Worm (Caenorhabditis elegans) whole organism, midembryonic: Measurements from ENCODE around the gene jac-1.

Source experiments
- T22C8.4 ChIP-seq: fragments of 200-800 bp; sonication (Bioruptor generic); IDR thresholded peaks from 2 replicates; pipeline ENCODE4 v1.3.6; 2022; ENCODE audit warnings: missing genetic modification characterization, missing compliant biosample characterization
- flt-1 ChIP-seq: fragments of 200-800 bp; sonication (Bioruptor generic); IDR thresholded peaks from 2 replicates; pipeline ENCODE4 v1.3.6; 2022; ENCODE audit warnings: missing genetic modification characterization, missing compliant biosample characterization
- med-1 ChIP-seq: sonication (generic microtip); optimal IDR thresholded peaks from 2 replicates; lab custom pipeline; 2017; ENCODE audit warnings: missing genetic modification characterization, mild to moderate bottlenecking, missing compliant biosample characterization, antibody characterized with exemption, missing genetic modification reagents; ENCODE audit not compliant: insufficient read depth
- ref-1 ChIP-seq: fragments of 200-800 bp; sonication (Bioruptor generic); conservative IDR thresholded peaks from 2 replicates; pipeline ENCODE4 v1.3.6; 2022; ENCODE audit warnings: missing genetic modification reagents, missing genetic modification characterization, missing compliant biosample characterization
- ztf-23 ChIP-seq: fragments of 200-800 bp; sonication (Bioruptor generic); IDR thresholded peaks from 2 replicates; pipeline ENCODE4 v1.3.6; 2022; ENCODE audit warnings: missing genetic modification reagents, missing genetic modification characterization, missing compliant biosample characterization
- ztf-29 ChIP-seq: fragments of 200-800 bp; sonication (Bioruptor generic); IDR thresholded peaks from 2 replicates; pipeline ENCODE4 v1.3.6; 2022; ENCODE audit warnings: missing genetic modification reagents, missing genetic modification characterization, missing compliant biosample characterization

- TF ChIP-seq ztf-23 (GFP tag; lab: Robert Waterston, UW) (no peak), T22C8.4 (GFP tag; lab: Robert Waterston, UW) (no peak), ref-1 (no peak), med-1 (GFP tag; lab: Kevin White, UChicago) (no peak), flt-1 (GFP tag; lab: Robert Waterston, UW) (no peak), ztf-29 (GFP tag; lab: Robert Waterston, UW) (no peak)
Observed at ce11 chrIV:16028475-16028874, 1.8 kb upstream of the jac-1 start.
